Fruit fly (Drosophila melanogaster): ENCODE measurements around the gene CG13244.

CG13244 gene

dm6 chr2L:15916588-15916987 lies at the start of gene CG13244:
CG13244 (plus strand) TSS chr2L:15916888.
- TF ChIP-seq CG3995 (GFP tag; optimal IDR thresholded peaks at IDR 0.05) (no peak), Ets65A (GFP tag) (peak; percentile 41), CG17361 (GFP tag; IDR thresholded peaks at IDR 0.05) (no peak)

dm6 chr2L:15880056-15880455 lies 36.6 kb upstream of the CG13244 start, which contains the start of gene CG7653:
CG7653 (minus strand) TSS chr2L:15880156.
- TF ChIP-seq knrl (GFP tag; IDR thresholded peaks at IDR 0.05; ENCODE audit: partially characterized antibody) (no peak), cad (GFP tag; optimal IDR thresholded peaks at IDR 0.05) (no peak), CG1529 (GFP tag; optimal IDR thresholded peaks at IDR 0.05) (no peak), Myb (GFP tag; optimal IDR thresholded peaks at IDR 0.05) (no peak), CG1602 (GFP tag; optimal IDR thresholded peaks at IDR 0.05) (no peak), sens (GFP tag) (no peak)

- TF ChIP-seq Six4 (GFP tag; optimal IDR thresholded peaks at IDR 0.05) = no peak
These were observed 33.6 kb upstream of the CG13244 start, which contains the start of gene CG44475 for dm6 chr2L:15883090-15883489. CG44475 (minus strand) TSS chr2L:15883190.

dm6 chr2L:15886187-15886586 lies 30.5 kb upstream of the CG13244 start:
- TF ChIP-seq Usf (GFP tag; optimal IDR thresholded peaks at IDR 0.05) = no peak
- no peak for TF ChIP-seq sna (GFP tag; IDR thresholded peaks at IDR 0.05; ENCODE audit: partially characterized antibody)
- 0 out of 2 replicates have a peak, but pooled peaks have one; percentile 25 for TF ChIP-seq CG16779 (GFP tag; IDR thresholded peaks at IDR 0.05)
- TF ChIP-seq abd-A (tag; optimal IDR thresholded peaks at IDR 0.05) = no peak
- 0 out of 2 replicates have a peak, but pooled peaks have one; percentile 14 for TF ChIP-seq sisA (GFP tag; IDR thresholded peaks at IDR 0.05)
- TF ChIP-seq zen (tag; optimal IDR thresholded peaks at IDR 0.05) = no peak
- TF ChIP-seq Hr51 (GFP tag; optimal IDR thresholded peaks at IDR 0.05) = no peak
- no peak for TF ChIP-seq insv (GFP tag; optimal IDR thresholded peaks at IDR 0.05)
- TF ChIP-seq CG7357 (GFP tag; IDR thresholded peaks at IDR 0.05) = no peak
- TF ChIP-seq CG6689 (GFP tag; IDR thresholded peaks at IDR 0.05) = 0 out of 2 replicates have a peak, but pooled peaks have one; percentile 13
- no peak for TF ChIP-seq klu (GFP tag; IDR thresholded peaks at IDR 0.05)
- no peak for TF ChIP-seq p53 (GFP tag; optimal IDR thresholded peaks at IDR 0.05)
- TF ChIP-seq nerfin-1 (tag; optimal IDR thresholded peaks at IDR 0.05) = no peak
- no peak for TF ChIP-seq tll (GFP tag; optimal IDR thresholded peaks at IDR 0.05)
- TF ChIP-seq Dek (tag; optimal IDR thresholded peaks at IDR 0.05) = no peak
- TF ChIP-seq zfh2 (GFP tag; optimal IDR thresholded peaks at IDR 0.05) = no peak
- no peak for TF ChIP-seq CG13296 (GFP tag; optimal IDR thresholded peaks at IDR 0.05)
- no peak for TF ChIP-seq CG4707 (GFP tag; optimal IDR thresholded peaks at IDR 0.05)
- TF ChIP-seq Asciz (GFP tag; optimal IDR thresholded peaks at IDR 0.05) = no peak
- no peak for TF ChIP-seq CG14860 (GFP tag; IDR thresholded peaks at IDR 0.05; ENCODE audit: partially characterized antibody)
- TF ChIP-seq ara (GFP tag; IDR thresholded peaks at IDR 0.05) = peak; percentile 41; the same call in 1 of the 2 replicates
- no peak for TF ChIP-seq Sin3A (optimal IDR thresholded peaks at IDR 0.05)
- TF ChIP-seq Jarid2 (GFP tag; optimal IDR thresholded peaks at IDR 0.05) = no peak
- TF ChIP-seq Ets65A (GFP tag) = peak; percentile 8
- TF ChIP-seq CG10959 (GFP tag; IDR thresholded peaks at IDR 0.05) = no peak
- no peak for TF ChIP-seq CG11456 (GFP tag; IDR thresholded peaks at IDR 0.05)
- no peak for TF ChIP-seq BEAF-32 (GFP tag; optimal IDR thresholded peaks at IDR 0.05)
- no peak for TF ChIP-seq knrl (GFP tag; IDR thresholded peaks at IDR 0.05; ENCODE audit: partially characterized antibody)
- TF ChIP-seq CG6854 (GFP tag; optimal IDR thresholded peaks at IDR 0.05) = no peak
- no peak for TF ChIP-seq caup (GFP tag; optimal IDR thresholded peaks at IDR 0.05; ENCODE audit: severe bottlenecking)
- no peak for TF ChIP-seq E2f1 (GFP tag; IDR thresholded peaks at IDR 0.05)
- no peak for TF ChIP-seq CG4854 (GFP tag; optimal IDR thresholded peaks at IDR 0.05)
- no peak for TF ChIP-seq Meics (GFP tag; optimal IDR thresholded peaks at IDR 0.05)
- TF ChIP-seq PHDP (tag; optimal IDR thresholded peaks at IDR 0.05) = no peak
- TF ChIP-seq sens (GFP tag) = peak; percentile 77
- no peak for TF ChIP-seq GATAe (GFP tag; conservative IDR thresholded peaks at IDR 0.05)
- no peak for TF ChIP-seq HLH4C (GFP tag; IDR thresholded peaks at IDR 0.05; ENCODE audit: partially characterized antibody)
- no peak for TF ChIP-seq pita (GFP tag; optimal IDR thresholded peaks at IDR 0.05)
